Fruit fly (Drosophila melanogaster): Measurements from ENCODE around the gene CG32816.

DNA sequence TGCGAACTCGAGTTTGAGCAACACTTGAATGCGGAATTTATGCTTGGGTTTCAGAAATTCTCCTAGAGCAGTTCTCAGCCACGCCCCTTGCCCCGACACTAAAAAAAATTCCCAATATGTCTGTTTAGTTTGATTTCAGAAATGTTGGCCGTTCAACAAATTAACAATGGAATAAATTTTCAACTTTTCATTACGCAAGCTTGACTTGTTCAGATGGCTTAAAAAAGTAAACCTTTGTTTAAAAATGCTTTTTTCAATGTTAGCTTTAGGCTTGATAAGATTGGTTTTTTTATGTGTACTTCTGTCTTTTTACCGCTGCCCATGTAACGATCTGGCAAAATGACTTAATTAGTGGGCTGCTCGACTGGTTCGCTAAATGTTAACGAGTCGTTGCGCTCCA lies 17.8 kb downstream of the CG32816 start:
- no peak for TF ChIP-seq h (optimal IDR thresholded peaks at IDR 0.05)
- no peak for TF ChIP-seq Myc (optimal IDR thresholded peaks at IDR 0.05)
